Worm (Caenorhabditis elegans): Measurements from ENCODE around the gene skat-1.

ce11 chrIII:9022535-9022934, 25.9 kb upstream of the skat-1 start, which contains the start of gene F59B2.14:
- no peak for TF ChIP-seq nhr-12 (tag; optimal IDR thresholded peaks at IDR 0.05)
- no peak for TF ChIP-seq lsy-2 (tag; optimal IDR thresholded peaks at IDR 0.05)
- TF ChIP-seq cnd-1 (tag; optimal IDR thresholded peaks at IDR 0.05): no peak
- TF ChIP-seq lin-13 (tag; optimal IDR thresholded peaks at IDR 0.05): no peak
- TF ChIP-seq snpc-4 (tag; optimal IDR thresholded peaks at IDR 0.05): no peak
- TF ChIP-seq mab-5 (tag; optimal IDR thresholded peaks at IDR 0.05): no peak
- no peak for TF ChIP-seq tbx-8 (GFP tag; optimal IDR thresholded peaks at IDR 0.05)
- TF ChIP-seq elt-3 (tag; optimal IDR thresholded peaks at IDR 0.05): no peak
- no peak for TF ChIP-seq ces-1 (GFP tag; optimal IDR thresholded peaks at IDR 0.05)
- TF ChIP-seq elt-1 (tag; optimal IDR thresholded peaks at IDR 0.05; ENCODE audit: borderline replicate concordance, insufficient read depth): no peak
- TF ChIP-seq M03D4.4 (tag; optimal IDR thresholded peaks at IDR 0.05): no peak
- no peak for TF ChIP-seq blmp-1 (tag; optimal IDR thresholded peaks at IDR 0.05)
- TF ChIP-seq nhr-28 (tag; optimal IDR thresholded peaks at IDR 0.05): no peak
- no peak for TF ChIP-seq unc-62 (GFP tag; optimal IDR thresholded peaks at IDR 0.05)
